Fruit fly (Drosophila melanogaster): ENCODE measurements around the gene Cp190.

Cp190 gene

DNA sequence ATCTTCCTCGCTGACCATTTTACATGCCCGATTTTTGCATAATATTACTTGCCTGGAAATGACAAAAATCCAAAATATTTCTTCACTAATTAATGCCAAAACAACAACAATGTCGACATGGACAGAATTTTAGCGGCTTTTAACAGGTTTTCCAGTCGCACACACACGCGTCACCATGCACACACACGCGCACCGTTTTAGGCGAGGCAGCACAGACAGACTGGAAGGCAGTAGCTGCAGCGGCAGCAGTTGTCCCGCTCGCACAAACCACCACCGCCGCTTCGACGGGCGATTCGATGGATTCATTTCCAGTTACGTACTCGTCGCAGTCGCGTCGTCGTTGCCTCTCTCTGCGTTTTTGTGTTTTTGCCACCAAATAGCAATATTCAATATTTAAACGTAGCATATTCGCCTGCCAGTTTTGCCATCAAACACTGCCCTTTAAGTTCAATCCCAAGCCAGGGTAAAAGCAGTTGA, 15.6 kb upstream of the Cp190 start, which contains the start of gene CG45218 (continued):
- TF ChIP-seq pdm3 (GFP tag; optimal IDR thresholded peaks at IDR 0.05) (no peak), achi (GFP tag; optimal IDR thresholded peaks at IDR 0.05) (no peak), eg (GFP tag; IDR thresholded peaks at IDR 0.05) (no peak), vri (GFP tag; optimal IDR thresholded peaks at IDR 0.05) (peak; percentile 51), CG11762 (GFP tag; optimal IDR thresholded peaks at IDR 0.05; ENCODE audit: insufficient read depth) (no peak), Lpt (GFP tag; optimal IDR thresholded peaks at IDR 0.05) (no peak), CG15336 (GFP tag; IDR thresholded peaks at IDR 0.05) (no peak)

dm6 chr3R:15289828-15290641, 15.0 kb upstream of the Cp190 start:
- peak; percentile 47 for TF ChIP-seq vri (GFP tag; optimal IDR thresholded peaks at IDR 0.05)
- TF ChIP-seq cyc (GFP tag; optimal IDR thresholded peaks at IDR 0.05): no peak
- no peak for TF ChIP-seq dsx (GFP tag; optimal IDR thresholded peaks at IDR 0.05; ENCODE audit: poor library complexity, severe bottlenecking)
- TF ChIP-seq Smox (GFP tag; optimal IDR thresholded peaks at IDR 0.05): no peak
- TF ChIP-seq CG1621 (tag; optimal IDR thresholded peaks at IDR 0.05): peak; percentile 15
- TF ChIP-seq fkh (GFP tag; optimal IDR thresholded peaks at IDR 0.05): peak; percentile 70
- no peak for TF ChIP-seq spab (GFP tag; optimal IDR thresholded peaks at IDR 0.05)
- no peak for TF ChIP-seq CG6163 (GFP tag; IDR thresholded peaks at IDR 0.05)
- peak; percentile 34 for TF ChIP-seq svp (GFP tag)
- TF ChIP-seq CG11762 (GFP tag; optimal IDR thresholded peaks at IDR 0.05; ENCODE audit: insufficient read depth): no peak

- no peak for TF ChIP-seq Ets21C (GFP tag; optimal IDR thresholded peaks at IDR 0.05)
- TF ChIP-seq CG6808 (GFP tag; optimal IDR thresholded peaks at IDR 0.05): no peak
- no peak for TF ChIP-seq CG3032 (tag; optimal IDR thresholded peaks at IDR 0.05)
- no peak for TF ChIP-seq fd59A (GFP tag; optimal IDR thresholded peaks at IDR 0.05)
- no peak for TF ChIP-seq Lpt (GFP tag; optimal IDR thresholded peaks at IDR 0.05)
- TF ChIP-seq CG4318 (GFP tag; optimal IDR thresholded peaks at IDR 0.05): no peak
- TF ChIP-seq CG6854 (GFP tag; optimal IDR thresholded peaks at IDR 0.05): no peak
- no peak for TF ChIP-seq Eip93F (GFP tag; optimal IDR thresholded peaks at IDR 0.05)
- TF ChIP-seq spab (GFP tag; optimal IDR thresholded peaks at IDR 0.05): no peak
- TF ChIP-seq Blimp-1 (GFP tag; optimal IDR thresholded peaks at IDR 0.05): no peak
- no peak for TF ChIP-seq CG6163 (GFP tag; IDR thresholded peaks at IDR 0.05)
- no peak for TF ChIP-seq CG31627 (GFP tag; optimal IDR thresholded peaks at IDR 0.05)
- TF ChIP-seq CG6792 (GFP tag; optimal IDR thresholded peaks at IDR 0.05): no peak
- no peak for TF ChIP-seq CG11294 (GFP tag; IDR thresholded peaks at IDR 0.05)
- no peak for TF ChIP-seq CG8632 (GFP tag; optimal IDR thresholded peaks at IDR 0.05)
- TF ChIP-seq ss (GFP tag; optimal IDR thresholded peaks at IDR 0.05): no peak
- no peak for TF ChIP-seq topi (GFP tag; optimal IDR thresholded peaks at IDR 0.05)
Observed at dm6 chr3R:15288802-15289201, 13.8 kb upstream of the Cp190 start.

DNA sequence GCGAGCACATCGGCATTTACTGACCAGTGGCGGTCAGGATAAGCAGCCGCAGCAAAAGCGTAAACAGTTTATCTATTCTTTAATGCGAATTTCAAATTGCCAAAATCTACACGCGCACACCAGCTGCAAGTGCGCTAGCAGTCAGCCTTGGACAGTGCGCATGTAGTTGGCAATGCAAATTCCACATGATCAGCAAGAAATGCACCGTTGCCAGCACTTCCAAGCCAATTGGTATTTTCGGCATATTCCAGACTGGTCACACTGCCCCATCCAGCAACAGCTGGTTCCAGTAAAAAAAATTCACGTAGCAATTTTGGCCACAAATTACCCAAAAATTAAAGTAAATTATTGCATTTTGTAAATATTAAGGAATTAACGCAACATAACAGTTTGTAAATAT, 12.7 kb upstream of the Cp190 start:
- TF ChIP-seq CG3032 (tag; optimal IDR thresholded peaks at IDR 0.05) (peak; percentile 1), Eip78C (GFP tag) (peak; percentile 0), esn (GFP tag; optimal IDR thresholded peaks at IDR 0.05) (peak; percentile 14), Hr39 (GFP tag; optimal IDR thresholded peaks at IDR 0.05) (peak; percentile 5), Sox14 (GFP tag; optimal IDR thresholded peaks at IDR 0.05) (peak; percentile 4), topi (GFP tag; optimal IDR thresholded peaks at IDR 0.05) (no peak), svp (GFP tag) (no peak), CG34406 (GFP tag; optimal IDR thresholded peaks at IDR 0.05) (no peak)

Measured in whole organism, prepupa.